Worm (Caenorhabditis elegans) whole organism, early embryonic: Measurements from ENCODE around the gene spot-1.

Experiments
- B0310.2 ChIP-seq: sonication (generic microtip); optimal IDR thresholded peaks from 2 replicates; lab custom pipeline; 2016; ENCODE audit warnings: mild to moderate bottlenecking, missing genetic modification characterization, missing compliant biosample characterization
- F13C5.2 ChIP-seq: sonication (generic microtip); optimal IDR thresholded peaks from 2 replicates; lab custom pipeline; 2017; ENCODE audit warnings: mild to moderate bottlenecking, missing genetic modification characterization, inconsistent platforms, missing compliant biosample characterization
- aly-1 ChIP-seq: sonication (generic microtip); optimal IDR thresholded peaks from 2 replicates; lab custom pipeline; 2016; ENCODE audit warnings: missing genetic modification characterization, missing compliant biosample characterization
- ama-1 ChIP-seq: fragments of 150-350 bp; optimal IDR thresholded peaks from 2 replicates; lab custom pipeline; 2014
- ceh-13 ChIP-seq: fragments of 200-800 bp; sonication (Bioruptor generic); optimal IDR thresholded peaks from 2 replicates; lab custom pipeline; 2018; ENCODE audit warnings: mild to moderate bottlenecking, missing genetic modification characterization, missing compliant biosample characterization
- ceh-36 ChIP-seq: sonication (generic microtip); optimal IDR thresholded peaks from 2 replicates; lab custom pipeline; 2016; ENCODE audit warnings: missing genetic modification characterization, inconsistent platforms, missing compliant biosample characterization
- ets-7 ChIP-seq: sonication (generic microtip); optimal IDR thresholded peaks from 2 replicates; lab custom pipeline; 2016; ENCODE audit warnings: missing genotype, missing genetic modification characterization, missing compliant biosample characterization
- flt-1 ChIP-seq: fragments of 200-800 bp; sonication (Bioruptor generic); IDR thresholded peaks from 2 replicates; pipeline ENCODE4 v1.3.6; 2022; ENCODE audit warnings: missing genetic modification characterization, missing compliant biosample characterization
- hmbx-1 ChIP-seq: sonication (generic microtip); optimal IDR thresholded peaks from 2 replicates; lab custom pipeline; 2016; ENCODE audit warnings: mild to moderate bottlenecking, missing genetic modification characterization, missing compliant biosample characterization
- hmg-4 ChIP-seq: fragments of 200-800 bp; sonication (Bioruptor generic); optimal IDR thresholded peaks from 2 replicates; lab custom pipeline; 2018; ENCODE audit warnings: mild to moderate bottlenecking, missing genetic modification characterization, missing compliant biosample characterization
- hnd-1 ChIP-seq: sonication (generic microtip); optimal IDR thresholded peaks from 2 replicates; lab custom pipeline; 2016; ENCODE audit warnings: missing genetic modification characterization, missing compliant biosample characterization
- scrt-1 ChIP-seq: fragments of 200-800 bp; sonication (Bioruptor generic); IDR thresholded peaks from 2 replicates; pipeline ENCODE4 v1.3.6; 2022; ENCODE audit warnings: missing genetic modification characterization, missing compliant biosample characterization
- sea-1 ChIP-seq: fragments of 200-800 bp; sonication (Bioruptor generic); conservative IDR thresholded peaks from 2 replicates; pipeline ENCODE4 v1.3.6; 2022; ENCODE audit warnings: missing genetic modification characterization, missing compliant biosample characterization
- tbx-37 ChIP-seq: fragments of 200-800 bp; sonication (Bioruptor generic); conservative IDR thresholded peaks from 2 replicates; pipeline ENCODE4 v1.3.6; 2022; ENCODE audit warnings: missing genetic modification reagents, missing genetic modification characterization, missing compliant biosample characterization

DNA sequence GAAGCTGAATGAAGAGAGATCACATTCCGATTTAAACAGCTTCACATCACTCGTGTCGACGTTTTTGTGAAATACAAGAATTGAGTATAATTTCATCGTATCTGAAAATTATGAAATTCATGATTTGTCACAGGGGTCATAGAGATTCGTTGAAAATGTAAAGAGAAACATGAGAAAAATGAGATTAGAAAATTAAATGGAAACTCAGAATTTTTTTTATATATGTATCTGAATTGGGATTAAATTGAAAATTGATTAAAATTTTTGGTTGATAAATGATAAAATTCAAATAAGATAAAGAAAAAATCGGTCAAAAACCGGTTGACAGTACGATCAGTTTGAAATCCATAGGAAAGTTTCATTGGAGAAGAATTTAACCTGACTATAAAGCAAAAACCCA is 10.4 kb upstream of the spot-1 start, which contains the start of gene ykt-6:
- TF ChIP-seq hmbx-1 (tag; lab: Kevin White, UChicago) = no peak
- no peak for TF ChIP-seq ama-1
- no peak for TF ChIP-seq F13C5.2 (tag; lab: Kevin White, UChicago)
- TF ChIP-seq ceh-36 (tag; lab: Kevin White, UChicago) = no peak
- no peak for TF ChIP-seq hmg-4
- no peak for TF ChIP-seq aly-1 (tag; lab: Kevin White, UChicago)
- TF ChIP-seq scrt-1 (GFP tag; lab: Robert Waterston, UW) = no peak
- no peak for TF ChIP-seq B0310.2 (tag; lab: Kevin White, UChicago)
- no peak for TF ChIP-seq sea-1 (GFP tag; lab: Robert Waterston, UW)
- no peak for TF ChIP-seq tbx-37 (GFP tag; lab: Robert Waterston, UW)
- TF ChIP-seq flt-1 (GFP tag; lab: Robert Waterston, UW) = no peak
- TF ChIP-seq hnd-1 (tag; lab: Kevin White, UChicago) = no peak
- TF ChIP-seq ets-7 = no peak
- TF ChIP-seq ceh-13 (GFP tag; lab: Kevin White, UChicago) = no peak
